Worm (Caenorhabditis elegans): Measurements from ENCODE around the gene tos-1.

Gene tos-1

DNA sequence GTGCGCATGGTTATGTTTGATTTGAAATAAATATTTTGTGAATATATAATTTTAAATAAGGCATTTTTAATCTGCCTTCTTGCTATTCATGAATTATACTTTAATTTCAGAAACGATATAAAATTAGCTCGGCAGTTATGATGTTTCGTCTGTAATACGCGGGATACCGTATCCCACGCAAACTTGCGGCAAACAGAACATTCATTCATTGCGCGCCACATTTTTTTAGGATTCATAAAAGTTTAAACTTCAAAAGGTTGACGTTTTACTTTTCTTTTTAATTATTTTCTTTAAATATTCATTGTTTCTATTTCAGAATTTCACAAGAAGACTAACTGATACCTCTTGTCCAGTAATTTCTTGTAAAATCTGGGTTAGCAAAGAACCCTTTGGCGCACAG lies 21.1 kb downstream of the tos-1 start, which contains the start of gene tag-153:
Gene tag-153, plus strand, starts transcription at position 200 of the 400 bp plus-strand sequence.
- no peak for TF ChIP-seq lsy-2 (tag; optimal IDR thresholded peaks at IDR 0.05)
- no peak for TF ChIP-seq dmd-4 (tag; optimal IDR thresholded peaks at IDR 0.05)
- no peak for TF ChIP-seq nhr-10 (tag; optimal IDR thresholded peaks at IDR 0.05)
- TF ChIP-seq nhr-237 (tag; optimal IDR thresholded peaks at IDR 0.05) = no peak
- no peak for TF ChIP-seq gmeb-1 (tag; optimal IDR thresholded peaks at IDR 0.05)

DNA sequence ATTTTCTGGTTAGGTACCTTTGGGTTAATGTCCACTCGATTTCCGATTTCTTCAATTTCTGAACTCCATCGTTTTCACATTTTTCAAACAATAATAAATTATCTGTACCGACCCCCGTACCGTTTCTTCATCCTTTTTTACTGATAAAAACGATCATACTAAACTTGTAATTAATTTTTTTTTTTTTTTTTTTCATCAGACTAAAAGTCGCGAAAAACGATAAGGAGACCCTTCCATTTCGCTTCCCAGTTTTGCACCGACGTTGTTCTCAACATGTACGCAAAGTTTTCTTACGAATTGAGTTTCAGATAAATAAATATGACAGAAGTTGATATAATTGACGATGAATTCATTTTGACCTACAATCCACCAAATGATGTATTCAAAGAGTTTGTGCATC lies 22.8 kb downstream of the tos-1 start, which contains the start of gene F44A2.7:
Gene F44A2.7, plus strand, starts transcription at position 301 of the 400 bp plus-strand sequence.
- TF ChIP-seq nhr-129 (tag; optimal IDR thresholded peaks at IDR 0.05) (no peak), sem-4 (tag; optimal IDR thresholded peaks at IDR 0.05) (no peak), nhr-23 (tag; optimal IDR thresholded peaks at IDR 0.05) (no peak), R02D3.7 (tag; optimal IDR thresholded peaks at IDR 0.05) (no peak), gmeb-1 (tag; optimal IDR thresholded peaks at IDR 0.05) (no peak), nhr-21 (tag; optimal IDR thresholded peaks at IDR 0.05) (no peak), mdl-1 (tag; optimal IDR thresholded peaks at IDR 0.05) (no peak), ama-1 (optimal IDR thresholded peaks at IDR 0.05) (no peak), ceh-16 (tag; optimal IDR thresholded peaks at IDR 0.05) (no peak), ceh-82 (tag; optimal IDR thresholded peaks at IDR 0.05) (no peak), nhr-77 (tag; optimal IDR thresholded peaks at IDR 0.05) (no peak), ZK546.5 (tag; optimal IDR thresholded peaks at IDR 0.05) (no peak), unc-39 (tag; optimal IDR thresholded peaks at IDR 0.05) (no peak), alr-1 (tag; optimal IDR thresholded peaks at IDR 0.05) (no peak), nhr-237 (tag; optimal IDR thresholded peaks at IDR 0.05) (no peak), unc-62 (GFP tag; optimal IDR thresholded peaks at IDR 0.05) (no peak), lin-11 (tag; optimal IDR thresholded peaks at IDR 0.05) (no peak)

DNA sequence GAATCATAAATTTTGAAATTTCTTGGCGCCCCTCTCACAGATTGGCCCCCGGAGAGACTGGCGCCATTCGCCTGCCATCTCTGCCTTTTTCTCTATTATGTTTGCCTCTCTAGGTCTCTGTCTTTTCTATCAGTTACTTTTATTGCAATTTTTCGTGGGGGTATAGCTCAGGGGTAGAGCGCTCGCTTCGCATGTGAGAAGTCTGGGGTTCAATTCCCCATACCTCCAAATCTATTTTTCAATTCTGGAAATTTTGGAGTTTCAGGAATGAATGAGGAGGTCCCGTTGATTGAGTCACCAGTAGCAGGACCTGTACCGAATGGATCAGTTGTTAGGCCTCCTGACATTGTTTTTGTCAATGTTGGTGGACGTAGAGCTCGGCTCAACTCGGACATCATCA lies 26.0 kb downstream of the tos-1 start, which contains the start of gene kvs-3:
Gene kvs-3, plus strand, starts transcription at position 266 of the 400 bp plus-strand sequence.
- peak; percentile 47 for TF ChIP-seq sma-3 (GFP tag; optimal IDR thresholded peaks at IDR 0.05)
- TF ChIP-seq fos-1 (tag; optimal IDR thresholded peaks at IDR 0.05) = peak; percentile 46
- peak; percentile 84 for TF ChIP-seq sma-9 (GFP tag; optimal IDR thresholded peaks at IDR 0.05)
- no peak for TF ChIP-seq sma-9 (tag; optimal IDR thresholded peaks at IDR 0.05)
- TF ChIP-seq F13H6.1 (tag; optimal IDR thresholded peaks at IDR 0.05) = peak; percentile 33
- TF ChIP-seq nhr-21 (tag; optimal IDR thresholded peaks at IDR 0.05) = peak; percentile 15
- peak; percentile 22 for TF ChIP-seq unc-55 (GFP tag; optimal IDR thresholded peaks at IDR 0.05)
- no peak for TF ChIP-seq elt-1 (tag; optimal IDR thresholded peaks at IDR 0.05)
- peak; percentile 36 for TF ChIP-seq mab-5 (tag; optimal IDR thresholded peaks at IDR 0.05)
- TF ChIP-seq unc-62 (GFP tag; optimal IDR thresholded peaks at IDR 0.05) = no peak
- no peak for TF ChIP-seq lin-11 (tag; optimal IDR thresholded peaks at IDR 0.05)
- peak; percentile 45 for TF ChIP-seq lin-13 (GFP tag; optimal IDR thresholded peaks at IDR 0.05)
- peak; percentile 72 for TF ChIP-seq crh-2 (tag; optimal IDR thresholded peaks at IDR 0.05)
- TF ChIP-seq C34F6.9 (tag; optimal IDR thresholded peaks at IDR 0.05) = peak; percentile 12
- no peak for TF ChIP-seq sem-4 (tag; optimal IDR thresholded peaks at IDR 0.05)
- no peak for TF ChIP-seq gmeb-1 (tag; optimal IDR thresholded peaks at IDR 0.05)
- TF ChIP-seq nhr-129 (tag; optimal IDR thresholded peaks at IDR 0.05) = peak; percentile 55
- TF ChIP-seq Y55F3AM.14 (GFP tag; optimal IDR thresholded peaks at IDR 0.05) = peak; percentile 8
- TF ChIP-seq ama-1 (optimal IDR thresholded peaks at IDR 0.05) = no peak
- peak; percentile 57 for TF ChIP-seq egl-27 (tag; optimal IDR thresholded peaks at IDR 0.05)
- peak in 1 of 2 experiments; percentile 36 for TF ChIP-seq lsy-2 (tag; optimal IDR thresholded peaks at IDR 0.05)

DNA sequence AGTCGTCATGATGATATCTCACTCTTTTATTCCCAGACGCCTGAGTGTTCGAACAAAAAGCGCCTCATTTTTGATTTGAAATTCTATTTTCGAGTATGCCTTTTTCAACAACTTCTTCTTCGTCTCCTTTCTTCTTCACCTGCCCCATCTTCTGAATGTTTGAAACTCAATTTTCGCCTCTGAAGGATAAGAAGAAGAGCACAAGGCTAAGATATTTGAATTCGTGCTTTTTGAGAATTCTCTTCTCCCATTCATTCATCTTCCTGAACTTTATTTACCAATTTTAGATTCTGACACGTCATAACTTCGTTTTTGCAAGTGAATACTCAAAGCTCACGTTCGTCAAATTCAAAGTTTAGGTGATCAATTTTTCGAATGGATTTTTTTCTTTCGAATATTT lies 27.0 kb downstream of the tos-1 start:
- TF ChIP-seq nhr-23 (tag; optimal IDR thresholded peaks at IDR 0.05) = no peak
- TF ChIP-seq nhr-10 (tag; optimal IDR thresholded peaks at IDR 0.05) = no peak
- no peak for TF ChIP-seq ama-1 (optimal IDR thresholded peaks at IDR 0.05)
- no peak for TF ChIP-seq sma-9 (GFP tag; optimal IDR thresholded peaks at IDR 0.05)
- TF ChIP-seq sma-9 (tag; optimal IDR thresholded peaks at IDR 0.05) = no peak
- no peak for TF ChIP-seq sma-3 (GFP tag; optimal IDR thresholded peaks at IDR 0.05)
- TF ChIP-seq lin-13 (GFP tag; optimal IDR thresholded peaks at IDR 0.05) = no peak
- no peak for TF ChIP-seq gmeb-1 (tag; optimal IDR thresholded peaks at IDR 0.05)
- TF ChIP-seq F13H6.1 (tag; optimal IDR thresholded peaks at IDR 0.05) = no peak
- TF ChIP-seq fos-1 (tag; optimal IDR thresholded peaks at IDR 0.05) = no peak
- TF ChIP-seq ZK546.5 (tag; optimal IDR thresholded peaks at IDR 0.05) = no peak

DNA sequence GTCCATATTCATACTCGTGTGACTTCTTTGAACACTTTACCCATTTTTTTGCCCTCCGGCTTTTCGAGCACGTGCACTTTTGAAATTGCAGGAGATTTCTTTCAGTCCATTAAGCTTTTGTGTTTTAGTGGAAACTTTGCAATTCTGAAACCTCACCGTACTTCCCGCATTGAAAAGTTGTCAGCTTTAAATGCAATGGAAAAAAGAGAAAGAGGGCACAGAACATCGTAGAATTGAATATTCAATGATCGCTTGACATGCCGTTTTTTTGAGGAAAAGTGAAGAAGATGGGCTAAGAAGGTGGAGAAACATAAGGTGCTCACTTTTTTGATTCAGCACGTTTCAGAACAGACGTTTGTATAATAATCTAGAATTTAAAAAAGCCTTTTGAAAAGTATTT lies 29.6 kb downstream of the tos-1 start:
- TF ChIP-seq nhr-77 (tag; optimal IDR thresholded peaks at IDR 0.05) (no peak), alr-1 (tag; optimal IDR thresholded peaks at IDR 0.05) (no peak), blmp-1 (tag; optimal IDR thresholded peaks at IDR 0.05; ENCODE audit: insufficient read depth) (no peak), nhr-12 (tag; optimal IDR thresholded peaks at IDR 0.05) (no peak), nhr-129 (tag; optimal IDR thresholded peaks at IDR 0.05) (no peak), lin-11 (tag; optimal IDR thresholded peaks at IDR 0.05) (no peak), nhr-11 (tag; optimal IDR thresholded peaks at IDR 0.05) (no peak), peb-1 (tag; optimal IDR thresholded peaks at IDR 0.05) (no peak), mdl-1 (tag; optimal IDR thresholded peaks at IDR 0.05) (no peak), skn-1 (tag; optimal IDR thresholded peaks at IDR 0.05) (no peak), sem-4 (tag; optimal IDR thresholded peaks at IDR 0.05) (no peak), crh-2 (tag; optimal IDR thresholded peaks at IDR 0.05) (no peak), nhr-23 (tag; optimal IDR thresholded peaks at IDR 0.05) (no peak), mbf-1 (tag; optimal IDR thresholded peaks at IDR 0.05) (no peak), zag-1 (tag; optimal IDR thresholded peaks at IDR 0.05) (no peak)

Measured in whole organism, L2 larva.